Worm (Caenorhabditis elegans) whole organism, late embryonic: ENCODE results near the gene srz-103.
"Not testable (repeated sequence)": the region's sequence is repeated elsewhere in the genome, so short reads cannot be mapped to it uniquely, and the experiment has no call there.

Source experiments
- C08G9.2 ChIP-seq: sonication (generic microtip); optimal IDR thresholded peaks from 2 replicates; lab custom pipeline; 2016; ENCODE audit warnings: mild to moderate bottlenecking, missing genetic modification characterization, moderate library complexity, missing compliant biosample characterization
- C38D4.7 ChIP-seq: fragments of 200-800 bp; sonication (Bioruptor generic); optimal IDR thresholded peaks from 2 replicates; lab custom pipeline; 2018; ENCODE audit warnings: mild to moderate bottlenecking, missing genetic modification characterization, moderate library complexity, missing compliant biosample characterization
- F13H6.1 ChIP-seq: sonication (generic microtip); optimal IDR thresholded peaks from 2 replicates; lab custom pipeline; 2016; ENCODE audit warnings: missing genetic modification characterization, missing compliant biosample characterization
- K02D7.2 ChIP-seq: sonication (generic microtip); optimal IDR thresholded peaks from 2 replicates; lab custom pipeline; 2017; ENCODE audit warnings: mild to moderate bottlenecking, missing genetic modification characterization, missing compliant biosample characterization
- K09A11.1 ChIP-seq: sonication (generic microtip); optimal IDR thresholded peaks from 2 replicates; lab custom pipeline; 2017; ENCODE audit warnings: antibody characterized with exemption, mild to moderate bottlenecking, missing genetic modification characterization, missing compliant biosample characterization; ENCODE audit not compliant: insufficient read depth
- ahr-1 ChIP-seq: sonication (generic microtip); optimal IDR thresholded peaks from 2 replicates; lab custom pipeline; 2016; ENCODE audit warnings: missing genetic modification characterization, missing compliant biosample characterization
- ceh-14 ChIP-seq: sonication (generic microtip); optimal IDR thresholded peaks from 2 replicates; lab custom pipeline; 2016; ENCODE audit warnings: missing genotype, missing genetic modification characterization, missing compliant biosample characterization
- ceh-19 ChIP-seq: fragments of 200-800 bp; sonication (Bioruptor generic); optimal IDR thresholded peaks from 2 replicates; lab custom pipeline; 2018; ENCODE audit warnings: mild to moderate bottlenecking, missing genetic modification characterization, missing compliant biosample characterization
- ceh-22 ChIP-seq: sonication (generic microtip); optimal IDR thresholded peaks from 2 replicates; lab custom pipeline; 2017; ENCODE audit warnings: missing biosample characterization, missing genetic modification characterization
- ceh-30 ChIP-seq: fragments of 150-350 bp; optimal IDR thresholded peaks from 2 replicates; lab custom pipeline; 2014; ENCODE audit warnings: missing biosample characterization, missing genetic modification characterization
- ceh-45 ChIP-seq: fragments of 200-800 bp; sonication (Bioruptor generic); IDR thresholded peaks from 2 replicates; pipeline ENCODE4 v1.3.6; 2022; ENCODE audit warnings: missing genetic modification reagents, missing genetic modification characterization, missing compliant biosample characterization
- ceh-48 ChIP-seq: sonication (generic microtip); optimal IDR thresholded peaks from 2 replicates; lab custom pipeline; 2016; ENCODE audit warnings: missing genetic modification characterization, inconsistent platforms, missing compliant biosample characterization
- ceh-6 ChIP-seq: fragments of 200-800 bp; sonication (Bioruptor generic); optimal IDR thresholded peaks from 2 replicates; lab custom pipeline; 2018; ENCODE audit warnings: mild to moderate bottlenecking, missing genetic modification characterization, missing compliant biosample characterization
- dve-1 ChIP-seq: sonication (generic microtip); optimal IDR thresholded peaks from 2 replicates; lab custom pipeline; 2017; ENCODE audit warnings: antibody characterized with exemption, mild to moderate bottlenecking, missing genetic modification characterization, missing compliant biosample characterization
- elt-2 ChIP-seq: sonication (generic microtip); optimal IDR thresholded peaks from 2 replicates; lab custom pipeline; 2016; ENCODE audit warnings: missing genetic modification reagents, missing genetic modification characterization, missing compliant biosample characterization
- elt-4 ChIP-seq: sonication (generic microtip); optimal IDR thresholded peaks from 2 replicates; lab custom pipeline; 2016; ENCODE audit warnings: missing genetic modification characterization, missing compliant biosample characterization
- fax-1 ChIP-seq: sonication (generic microtip); optimal IDR thresholded peaks from 2 replicates; lab custom pipeline; 2016; ENCODE audit warnings: missing genotype, missing genetic modification characterization, missing compliant biosample characterization
- fkh-10 ChIP-seq: fragments of 150-350 bp; optimal IDR thresholded peaks from 2 replicates; lab custom pipeline; 2014; ENCODE audit warnings: missing biosample characterization, missing genetic modification reagents, missing genetic modification characterization
- fkh-6 ChIP-seq: sonication (generic microtip); optimal IDR thresholded peaks from 2 replicates; lab custom pipeline; 2016; ENCODE audit warnings: missing genetic modification characterization, missing compliant biosample characterization
- hlh-13 ChIP-seq: fragments of 200-800 bp; sonication (Bioruptor generic); optimal IDR thresholded peaks from 2 replicates; lab custom pipeline; 2018; ENCODE audit warnings: mild to moderate bottlenecking, missing genetic modification characterization, missing compliant biosample characterization
- hlh-15 ChIP-seq: sonication (generic microtip); optimal IDR thresholded peaks from 2 replicates; lab custom pipeline; 2016; ENCODE audit warnings: missing genetic modification characterization, missing compliant biosample characterization
- hlh-6 ChIP-seq: sonication (generic microtip); optimal IDR thresholded peaks from 2 replicates; lab custom pipeline; 2016; ENCODE audit warnings: missing genotype, missing genetic modification characterization, missing compliant biosample characterization
- hlh-8 ChIP-seq: sonication (generic microtip); optimal IDR thresholded peaks from 2 replicates; lab custom pipeline; 2016; ENCODE audit warnings: missing genotype, missing genetic modification characterization, missing compliant biosample characterization
- lin-11 ChIP-seq: fragments of 200-800 bp; sonication (Bioruptor generic); optimal IDR thresholded peaks from 2 replicates; lab custom pipeline; 2018; ENCODE audit warnings: mild to moderate bottlenecking, missing genetic modification characterization, missing compliant biosample characterization
- mec-3 ChIP-seq: sonication (generic microtip); optimal IDR thresholded peaks from 2 replicates; lab custom pipeline; 2016; ENCODE audit warnings: borderline replicate concordance, missing genetic modification characterization, missing compliant biosample characterization
- nhr-11 ChIP-seq: fragments of 150-350 bp; optimal IDR thresholded peaks from 2 replicates; lab custom pipeline; 2014; ENCODE audit warnings: missing biosample characterization, missing genetic modification characterization
- nhr-232 ChIP-seq: sonication (generic microtip); optimal IDR thresholded peaks from 2 replicates; lab custom pipeline; 2016; ENCODE audit warnings: missing genetic modification characterization, missing compliant biosample characterization
- odd-2 ChIP-seq: sonication (generic microtip); optimal IDR thresholded peaks from 2 replicates; lab custom pipeline; 2017; ENCODE audit warnings: antibody characterized with exemption, mild to moderate bottlenecking, missing genetic modification characterization, missing compliant biosample characterization
- pat-9 ChIP-seq: fragments of 200-800 bp; sonication (Bioruptor generic); optimal IDR thresholded peaks from 2 replicates; lab custom pipeline; 2018; ENCODE audit warnings: mild to moderate bottlenecking, missing genetic modification characterization, moderate library complexity, missing compliant biosample characterization
- pax-1 ChIP-seq: fragments of 150-350 bp; optimal IDR thresholded peaks from 2 replicates; lab custom pipeline; 2014; ENCODE audit warnings: missing biosample characterization, missing genetic modification characterization
- pha-4 ChIP-seq: fragments of 150-350 bp; optimal IDR thresholded peaks from 2 replicates; lab custom pipeline; 2018; ENCODE audit warnings: missing biosample characterization, missing genetic modification reagents, missing genetic modification characterization
- pros-1 ChIP-seq: fragments of 150-350 bp; optimal IDR thresholded peaks from 2 replicates; lab custom pipeline; 2014; ENCODE audit warnings: missing biosample characterization, missing genetic modification reagents, missing genetic modification characterization
- ref-2 ChIP-seq: sonication (generic microtip); optimal IDR thresholded peaks from 2 replicates; lab custom pipeline; 2016; ENCODE audit warnings: missing genetic modification characterization, missing compliant biosample characterization
- sox-2 ChIP-seq: fragments of 200-800 bp; sonication (Bioruptor generic); IDR thresholded peaks from 2 replicates; pipeline ENCODE4 v1.3.6; 2022; ENCODE audit warnings: missing genetic modification reagents, missing genetic modification characterization, missing compliant biosample characterization
- sox-4 ChIP-seq: sonication (generic microtip); optimal IDR thresholded peaks from 2 replicates; lab custom pipeline; 2017; ENCODE audit warnings: mild to moderate bottlenecking, missing genetic modification characterization, inconsistent platforms, missing compliant biosample characterization
- syd-9 ChIP-seq: sonication (generic microtip); optimal IDR thresholded peaks from 2 replicates; lab custom pipeline; 2016; ENCODE audit warnings: mild to moderate bottlenecking, missing genetic modification characterization, moderate library complexity, missing compliant biosample characterization
- tbx-7 ChIP-seq: sonication (generic microtip); optimal IDR thresholded peaks from 2 replicates; lab custom pipeline; 2016; ENCODE audit warnings: missing genotype, missing genetic modification characterization, missing compliant biosample characterization
- ttx-3 ChIP-seq: sonication (generic microtip); optimal IDR thresholded peaks from 2 replicates; lab custom pipeline; 2016; ENCODE audit warnings: missing genetic modification reagents, missing genetic modification characterization, missing compliant biosample characterization
- unc-55 ChIP-seq: sonication (generic microtip); optimal IDR thresholded peaks from 2 replicates; lab custom pipeline; 2017; ENCODE audit warnings: missing biosample characterization, missing genetic modification reagents, missing genetic modification characterization
- zip-5 ChIP-seq: sonication (generic microtip); optimal IDR thresholded peaks from 2 replicates; lab custom pipeline; 2016; ENCODE audit warnings: missing genetic modification characterization, missing compliant biosample characterization

The srz-103 gene

ce11 chrV:16666647-16667046, 12.5 kb downstream of the srz-103 start, which contains the start of gene F14F8.14:
Gene F14F8.14, minus strand, starts transcription at chrV:16666747.
- no peak for TF ChIP-seq K02D7.2
- TF ChIP-seq hlh-8, result no peak
- no peak for TF ChIP-seq fkh-6 (tag; lab: Kevin White, UChicago)
- no peak for TF ChIP-seq pros-1
- no peak for TF ChIP-seq ttx-3 (tag; lab: Kevin White, UChicago)
- no peak for TF ChIP-seq nhr-11 (tag; lab: Kevin White, UChicago)
- no peak for TF ChIP-seq ceh-19 (GFP tag; lab: Kevin White, UChicago)
- no peak for TF ChIP-seq lin-11 (tag; lab: Kevin White, UChicago)
- TF ChIP-seq ceh-48 (tag; lab: Kevin White, UChicago), result no peak
- TF ChIP-seq nhr-232, result no peak
- TF ChIP-seq hlh-15, result no peak
- no peak for TF ChIP-seq pax-1 (tag; lab: Kevin White, UChicago)
- no peak for TF ChIP-seq C38D4.7 (GFP tag; lab: Kevin White, UChicago)
- no peak for TF ChIP-seq sox-4 (tag; lab: Kevin White, UChicago)
- TF ChIP-seq sox-2 (GFP tag; lab: Robert Waterston, UW), result no peak

- not testable (repeated sequence) for TF ChIP-seq ceh-22 (tag; lab: Kevin White, UChicago); ceh-6 (GFP tag; lab: Kevin White, UChicago); tbx-7
Observed at ce11 chrV:16660816-16661215, 18.3 kb downstream of the srz-103 start, which contains the start of gene Y70C5B.2. Gene Y70C5B.2, minus strand, starts transcription at chrV:16660916.

- TF ChIP-seq pha-4 (tag; lab: Kevin White, UChicago); ceh-30; ceh-45: not testable (repeated sequence)
Observed at ce11 chrV:16654242-16654641, 24.9 kb downstream of the srz-103 start, which contains the start of gene W06G6.15. Gene W06G6.15, plus strand, starts transcription at chrV:16654542.

- not testable (repeated sequence) for TF ChIP-seq ceh-30; ahr-1 (tag; lab: Kevin White, UChicago); zip-5
Observed at ce11 chrV:16649200-16649599, 29.9 kb downstream of the srz-103 start, which contains the start of gene W06G6.11. Gene W06G6.11, minus strand, starts transcription at chrV:16649300.

- no peak for TF ChIP-seq fkh-10 (GFP tag; lab: Kevin White, UChicago)
- no peak for TF ChIP-seq ttx-3 (tag; lab: Kevin White, UChicago)
- TF ChIP-seq F13H6.1 (tag; lab: Kevin White, UChicago), result no peak
- TF ChIP-seq dve-1 (tag; lab: Kevin White, UChicago), result no peak
- no peak for TF ChIP-seq hlh-13 (GFP tag; lab: Kevin White, UChicago)
- TF ChIP-seq mec-3 (tag; lab: Kevin White, UChicago), result no peak
Observed at ce11 chrV:16648317-16649018, 30.7 kb downstream of the srz-103 start, which contains the start of gene W06G6.20. Gene W06G6.20, minus strand, starts transcription at chrV:16648367.

- no peak for TF ChIP-seq pax-1 (tag; lab: Kevin White, UChicago)
- no peak for TF ChIP-seq hlh-6 (tag; lab: Kevin White, UChicago)
- TF ChIP-seq K09A11.1 (tag; lab: Kevin White, UChicago), result no peak
- TF ChIP-seq fkh-6 (tag; lab: Kevin White, UChicago), result no peak
- no peak for TF ChIP-seq unc-55
- TF ChIP-seq C08G9.2, result no peak
- no peak for TF ChIP-seq odd-2 (tag; lab: Kevin White, UChicago)
- no peak for TF ChIP-seq elt-4 (tag; lab: Kevin White, UChicago)
- TF ChIP-seq elt-2, result no peak
- TF ChIP-seq fax-1 (tag; lab: Kevin White, UChicago), result no peak
- TF ChIP-seq zip-5, result no peak
- no peak for TF ChIP-seq syd-9
- TF ChIP-seq pat-9 (tag; lab: Kevin White, UChicago), result no peak
- TF ChIP-seq tbx-7, result no peak
- no peak for TF ChIP-seq K02D7.2
- TF ChIP-seq ceh-14, result no peak
- no peak for TF ChIP-seq ref-2
- TF ChIP-seq, all 69 proteins: peak for 0
Observed at ce11 chrV:16647093-16647492, 32.0 kb downstream of the srz-103 start, which contains the start of gene W06G6.10. Gene W06G6.10, minus strand, starts transcription at chrV:16647193.
